Worm (Caenorhabditis elegans) whole organism, L3 larva: ENCODE data around the gene W01A11.7.

ENCODE experiments used
- ZK546.5 ChIP-seq: sonication (generic microtip); optimal IDR thresholded peaks from 2 replicates; lab custom pipeline; 2017; ENCODE audit warnings: missing biosample characterization, missing genetic modification characterization
- aly-2 ChIP-seq: fragments of 150-350 bp; optimal IDR thresholded peaks from 2 replicates; lab custom pipeline; 2014; ENCODE audit warnings: missing biosample characterization, missing genetic modification characterization
- ama-1 ChIP-seq: fragments of 150-350 bp; optimal IDR thresholded peaks from 2 replicates; lab custom pipeline; 2018
- ceh-28 ChIP-seq: fragments of 150-350 bp; optimal IDR thresholded peaks from 2 replicates; lab custom pipeline; 2014; ENCODE audit warnings: missing biosample characterization, missing genetic modification reagents, missing genetic modification characterization
- ceh-9 ChIP-seq: sonication (generic microtip); optimal IDR thresholded peaks from 2 replicates; lab custom pipeline; 2018; ENCODE audit warnings: missing biosample characterization, missing genetic modification characterization
- daf-12 ChIP-seq: fragments of 150-350 bp; optimal IDR thresholded peaks from 2 replicates; lab custom pipeline; 2014; ENCODE audit warnings: missing biosample characterization, missing genetic modification reagents, missing genetic modification characterization
- egl-5 ChIP-seq: fragments of 150-350 bp; optimal IDR thresholded peaks from 2 replicates; lab custom pipeline; 2017; ENCODE audit warnings: missing biosample characterization, missing genetic modification reagents, missing genetic modification characterization, inconsistent platforms
- elt-1 ChIP-seq: fragments of 150-350 bp; optimal IDR thresholded peaks from 2 replicates; lab custom pipeline; 2014; ENCODE audit warnings: missing biosample characterization, missing genetic modification characterization
- elt-2 ChIP-seq: sonication (generic microtip); optimal IDR thresholded peaks from 2 replicates; lab custom pipeline; 2016; ENCODE audit warnings: missing genetic modification reagents, mild to moderate bottlenecking, missing genetic modification characterization, missing compliant biosample characterization
- elt-3 ChIP-seq, 3 experiments: fragments of 150-350 bp in 1 of 3; sonication (generic microtip) in 2 of 3; optimal IDR thresholded peaks; 2 replicates in 2 of 3; 4 replicates in 1 of 3; lab custom pipeline; 2014 to 2017; ENCODE audit warnings: missing biosample characterization in 3 of 3, missing genetic modification characterization in 3 of 3
- eor-1 ChIP-seq, 2 experiments: fragments of 150-350 bp; optimal IDR thresholded peaks; 2 replicates each; lab custom pipeline; 2014 to 2018; ENCODE audit warnings: missing biosample characterization in 2 of 2, missing genetic modification characterization in 2 of 2
- fkh-2 ChIP-seq: fragments of 150-350 bp; optimal IDR thresholded peaks from 2 replicates; lab custom pipeline; 2014; ENCODE audit warnings: missing biosample characterization, missing genetic modification reagents, missing genetic modification characterization
- hmg-11 ChIP-seq: sonication (generic microtip); optimal IDR thresholded peaks from 2 replicates; lab custom pipeline; 2016; ENCODE audit warnings: missing genetic modification characterization, missing compliant biosample characterization
- lin-39 ChIP-seq: fragments of 150-350 bp; optimal IDR thresholded peaks from 2 replicates; lab custom pipeline; 2018; ENCODE audit warnings: missing biosample characterization, missing genetic modification reagents, missing genetic modification characterization
- lsy-12 ChIP-seq: sonication (generic microtip); optimal IDR thresholded peaks from 2 replicates; lab custom pipeline; 2016; ENCODE audit warnings: mild to moderate bottlenecking, missing genetic modification characterization, missing compliant biosample characterization
- mdl-1 ChIP-seq: fragments of 150-350 bp; optimal IDR thresholded peaks from 2 replicates; lab custom pipeline; 2014; ENCODE audit warnings: missing biosample characterization, missing genetic modification characterization
- nfya-1 ChIP-seq: sonication (generic microtip); optimal IDR thresholded peaks from 2 replicates; lab custom pipeline; 2017; ENCODE audit warnings: missing genetic modification characterization, mild to moderate bottlenecking, missing compliant biosample characterization, antibody characterized with exemption, moderate library complexity; ENCODE audit not compliant: insufficient read depth
- nhr-11 ChIP-seq: fragments of 150-350 bp; optimal IDR thresholded peaks from 2 replicates; lab custom pipeline; 2014; ENCODE audit warnings: missing biosample characterization, missing genetic modification characterization
- nhr-23 ChIP-seq: fragments of 150-350 bp; optimal IDR thresholded peaks from 2 replicates; lab custom pipeline; 2014; ENCODE audit warnings: missing biosample characterization, missing genetic modification reagents, missing genetic modification characterization
- nhr-237 ChIP-seq: fragments of 150-350 bp; optimal IDR thresholded peaks from 2 replicates; lab custom pipeline; 2014; ENCODE audit warnings: missing biosample characterization, missing genetic modification characterization
- nhr-25 ChIP-seq: sonication (generic microtip); optimal IDR thresholded peaks from 2 replicates; lab custom pipeline; 2017; ENCODE audit warnings: missing biosample characterization, missing genetic modification characterization
- nhr-43 ChIP-seq: sonication (generic microtip); optimal IDR thresholded peaks from 2 replicates; lab custom pipeline; 2016; ENCODE audit warnings: mild to moderate bottlenecking, missing genetic modification characterization, missing compliant biosample characterization; ENCODE audit not compliant: poor library complexity, severe bottlenecking
- nhr-67 ChIP-seq: fragments of 150-350 bp; optimal IDR thresholded peaks from 2 replicates; lab custom pipeline; 2014; ENCODE audit warnings: missing biosample characterization, missing genetic modification characterization
- nhr-76 ChIP-seq: fragments of 150-350 bp; sonication (generic microtip); optimal IDR thresholded peaks from 5 replicates; lab custom pipeline; 2014; ENCODE audit warnings: missing biosample characterization, missing genetic modification characterization
- nhr-77 ChIP-seq: fragments of 150-350 bp; optimal IDR thresholded peaks from 2 replicates; lab custom pipeline; 2014; ENCODE audit warnings: missing biosample characterization, missing genetic modification characterization
- pha-4 ChIP-seq: fragments of 150-350 bp; optimal IDR thresholded peaks from 2 replicates; lab custom pipeline; 2014; ENCODE audit warnings: missing biosample characterization, missing genetic modification reagents, missing genetic modification characterization
- pqm-1 ChIP-seq: fragments of 150-350 bp; optimal IDR thresholded peaks from 2 replicates; lab custom pipeline; 2017; ENCODE audit warnings: missing biosample characterization, missing genetic modification characterization, inconsistent platforms
- sea-2 ChIP-seq: fragments of 150-350 bp; sonication (generic microtip); optimal IDR thresholded peaks from 4 replicates; lab custom pipeline; 2014; ENCODE audit warnings: missing biosample characterization, missing genetic modification reagents, missing genetic modification characterization
- snpc-4 ChIP-seq: fragments of 150-350 bp; optimal IDR thresholded peaks from 2 replicates; lab custom pipeline; 2014; ENCODE audit warnings: missing biosample characterization, missing genetic modification characterization
- unc-62 ChIP-seq: fragments of 150-350 bp; sonication (generic microtip); optimal IDR thresholded peaks from 4 replicates; lab custom pipeline; 2014; ENCODE audit warnings: missing biosample characterization, missing genetic modification reagents, missing genetic modification characterization
- zag-1 ChIP-seq: fragments of 150-350 bp; optimal IDR thresholded peaks from 2 replicates; lab custom pipeline; 2014; ENCODE audit warnings: missing biosample characterization, missing genetic modification characterization

The W01A11.7 gene

ce11 chrV:6548309-6548708 lies 43.1 kb upstream of the W01A11.7 start:
- TF ChIP-seq egl-5 (tag; lab: Kevin White, UChicago), result no peak
- no peak for TF ChIP-seq eor-1 (tag; optimal IDR thresholded peaks at IDR 0.05; lab: Kevin White, UChicago)
- TF ChIP-seq unc-62 (GFP tag; lab: Kevin White, UChicago), result no peak
- no peak for TF ChIP-seq nhr-23 (tag; lab: Kevin White, UChicago)
- TF ChIP-seq nhr-76 (tag; lab: Kevin White, UChicago), result no peak
- TF ChIP-seq nhr-25, result no peak
- no peak for TF ChIP-seq snpc-4 (tag; lab: Kevin White, UChicago)
- TF ChIP-seq elt-2 (tag; lab: Kevin White, UChicago), result no peak
- TF ChIP-seq nhr-77 (tag; lab: Kevin White, UChicago), result no peak
- no peak for TF ChIP-seq hmg-11 (tag; lab: Kevin White, UChicago)
- TF ChIP-seq nhr-11 (tag; lab: Kevin White, UChicago), result no peak

ce11 chrV:6546450-6547171 lies 41.4 kb upstream of the W01A11.7 start, which contains the start of gene dre-1:
dre-1 (minus strand) TSS chrV:6546500.
- TF ChIP-seq hmg-11 (tag; lab: Kevin White, UChicago), result no peak
- no peak for TF ChIP-seq mdl-1 (tag; lab: Kevin White, UChicago)
- TF ChIP-seq pha-4 (tag; lab: Kevin White, UChicago), result peak; percentile 3
- TF ChIP-seq nhr-77 (tag; lab: Kevin White, UChicago), result no peak
- no peak for TF ChIP-seq nhr-43 (tag; lab: Kevin White, UChicago)
- TF ChIP-seq elt-2 (tag; lab: Kevin White, UChicago), result peak; percentile 67
- no peak for TF ChIP-seq elt-3 (tag; optimal IDR thresholded peaks at IDR 0.05; lab: Kevin White, UChicago)
- TF ChIP-seq ceh-28 (tag; lab: Kevin White, UChicago), result no peak
- TF ChIP-seq, all 47 proteins: peak for 2

ce11 chrV:6544999-6545398 lies 39.8 kb upstream of the W01A11.7 start:
- TF ChIP-seq nhr-25, result peak; percentile 41
- peak; percentile 6 for TF ChIP-seq nhr-23 (tag; lab: Kevin White, UChicago)
- no peak for TF ChIP-seq elt-1 (tag; lab: Kevin White, UChicago)
- peak; percentile 9 for TF ChIP-seq lsy-12 (tag; lab: Kevin White, UChicago)

- TF ChIP-seq ZK546.5 (tag; lab: Kevin White, UChicago), result no peak
- peak; percentile 84 for TF ChIP-seq nhr-23 (tag; lab: Kevin White, UChicago)
- TF ChIP-seq nhr-237 (tag; lab: Kevin White, UChicago), result no peak
- TF ChIP-seq fkh-2 (tag; lab: Kevin White, UChicago), result no peak
- TF ChIP-seq ceh-9, result no peak
- TF ChIP-seq elt-2 (tag; lab: Kevin White, UChicago), result no peak
- peak; percentile 51 for TF ChIP-seq nhr-43 (tag; lab: Kevin White, UChicago)
- TF ChIP-seq daf-12 (tag; lab: Kevin White, UChicago), result no peak
- peak; percentile 14 for TF ChIP-seq ama-1 (lab: Kevin White, UChicago)
- TF ChIP-seq nhr-67 (tag; lab: Kevin White, UChicago), result no peak
- no peak for TF ChIP-seq elt-3 (tag; optimal IDR thresholded peaks at IDR 0.05; lab: Kevin White, UChicago)
- no peak for TF ChIP-seq mdl-1 (tag; lab: Kevin White, UChicago)
- no peak for TF ChIP-seq eor-1 (tag; optimal IDR thresholded peaks at IDR 0.05; lab: Kevin White, UChicago)
- TF ChIP-seq pqm-1 (tag; lab: Kevin White, UChicago), result no peak
- TF ChIP-seq nhr-25, result peak; percentile 65
Measured at ce11 chrV:6541875-6542274, 36.7 kb upstream of the W01A11.7 start.

- TF ChIP-seq ama-1 (lab: Kevin White, UChicago) (peak; percentile 38), ZK546.5 (tag; lab: Kevin White, UChicago) (no peak), nfya-1 (tag; lab: Kevin White, UChicago) (peak; percentile 40), lin-39 (tag; lab: Kevin White, UChicago) (peak; percentile 53), lsy-12 (tag; lab: Kevin White, UChicago) (no peak), egl-5 (tag; lab: Kevin White, UChicago) (no peak), aly-2 (tag; lab: Kevin White, UChicago) (no peak), hmg-11 (tag; lab: Kevin White, UChicago) (peak; percentile 68), nhr-76 (tag; lab: Kevin White, UChicago) (no peak), pha-4 (tag; lab: Kevin White, UChicago) (peak; percentile 42), nhr-11 (tag; lab: Kevin White, UChicago) (no peak), zag-1 (tag; lab: Kevin White, UChicago) (no peak), daf-12 (tag; lab: Kevin White, UChicago) (no peak), unc-62 (GFP tag; lab: Kevin White, UChicago) (no peak), nhr-23 (tag; lab: Kevin White, UChicago) (peak; percentile 3), sea-2 (GFP tag; lab: Kevin White, UChicago) (no peak), pqm-1 (tag; lab: Kevin White, UChicago) (no peak), nhr-43 (tag; lab: Kevin White, UChicago) (no peak)
- TF ChIP-seq, all 47 proteins: peak for 6
Measured at ce11 chrV:6538323-6538722, 33.1 kb upstream of the W01A11.7 start.
